Fruit fly (Drosophila melanogaster): ENCODE data around the gene CG42709.
A peak's percentile ranks its signal among the peaks of the same experiment; 100 is the strongest.

The CG42709 gene

dm6 chr3L:12804730-12805170 is 14.8 kb downstream of the CG42709 start, which contains the start of gene Atg1 (continued):
- TF ChIP-seq Vsx1 (GFP tag; optimal IDR thresholded peaks at IDR 0.05), result no peak
- no peak for TF ChIP-seq danr (GFP tag; IDR thresholded peaks at IDR 0.05)
- no peak for TF ChIP-seq CG3838 (GFP tag; optimal IDR thresholded peaks at IDR 0.05)
- no peak for TF ChIP-seq Bteb2 (GFP tag; optimal IDR thresholded peaks at IDR 0.05)
- TF ChIP-seq CG2120 (GFP tag; optimal IDR thresholded peaks at IDR 0.05), result no peak
- no peak for TF ChIP-seq CkIIα-i1 (GFP tag; IDR thresholded peaks at IDR 0.05)
- TF ChIP-seq CG13287 (GFP tag; IDR thresholded peaks at IDR 0.05; ENCODE audit: partially characterized antibody), result peak; percentile 19; the same call in 1 of the 2 replicates
- no peak for TF ChIP-seq Neu2 (GFP tag; optimal IDR thresholded peaks at IDR 0.05; ENCODE audit: borderline replicate concordance)
- no peak for TF ChIP-seq usp (GFP tag; optimal IDR thresholded peaks at IDR 0.05)
- no peak for TF ChIP-seq cas (GFP tag; IDR thresholded peaks at IDR 0.05)
- TF ChIP-seq CG4424 (GFP tag; optimal IDR thresholded peaks at IDR 0.05), result no peak
- TF ChIP-seq Antp (GFP tag; optimal IDR thresholded peaks at IDR 0.05), result no peak
- TF ChIP-seq jumu (GFP tag; optimal IDR thresholded peaks at IDR 0.05), result no peak
- TF ChIP-seq B-H1 (GFP tag; IDR thresholded peaks at IDR 0.05), result no peak
- TF ChIP-seq zf30C (GFP tag; optimal IDR thresholded peaks at IDR 0.05), result peak; percentile 10
- no peak for TF ChIP-seq CG1024 (GFP tag; IDR thresholded peaks at IDR 0.05)
- TF ChIP-seq CG14965 (GFP tag; optimal IDR thresholded peaks at IDR 0.05; ENCODE audit: borderline replicate concordance), result no peak
- no peak for TF ChIP-seq crp (GFP tag; optimal IDR thresholded peaks at IDR 0.05)
- no peak for TF ChIP-seq psq (GFP tag; optimal IDR thresholded peaks at IDR 0.05)
- no peak for TF ChIP-seq dysf (GFP tag; IDR thresholded peaks at IDR 0.05)
- TF ChIP-seq CG4617 (GFP tag; optimal IDR thresholded peaks at IDR 0.05; ENCODE audit: borderline replicate concordance), result peak; percentile 39
- TF ChIP-seq crol (GFP tag; IDR thresholded peaks at IDR 0.05), result peak; percentile 16; the same call in 1 of the 2 replicates
- TF ChIP-seq CG18599 (GFP tag; optimal IDR thresholded peaks at IDR 0.05), result peak; percentile 26
- peak; percentile 71 for TF ChIP-seq MESR4 (GFP tag; optimal IDR thresholded peaks at IDR 0.05)
- TF ChIP-seq vnd (GFP tag; IDR thresholded peaks at IDR 0.05; ENCODE audit: partially characterized antibody), result no peak
- TF ChIP-seq Ravus (GFP tag; IDR thresholded peaks at IDR 0.05), result no peak
- peak; percentile 36; the same call in 1 of the 3 replicates for TF ChIP-seq CG34422 (GFP tag; IDR thresholded peaks at IDR 0.05)
- no peak for TF ChIP-seq gcm2 (GFP tag; optimal IDR thresholded peaks at IDR 0.05)
- no peak for TF ChIP-seq sens (GFP tag)
- TF ChIP-seq CG10267 (tag; optimal IDR thresholded peaks at IDR 0.05), result peak; percentile 7
- no peak for TF ChIP-seq odd (GFP tag; optimal IDR thresholded peaks at IDR 0.05)
- TF ChIP-seq Nf-YA (GFP tag; IDR thresholded peaks at IDR 0.05), result no peak
- TF ChIP-seq nau (GFP tag; optimal IDR thresholded peaks at IDR 0.05), result no peak
- no peak for TF ChIP-seq CG12219 (GFP tag; optimal IDR thresholded peaks at IDR 0.05)
- no peak for TF ChIP-seq jing (GFP tag; optimal IDR thresholded peaks at IDR 0.05)
- TF ChIP-seq Tbp (GFP tag; optimal IDR thresholded peaks at IDR 0.05), result no peak
- peak; percentile 25 for TF ChIP-seq CG12769 (tag; optimal IDR thresholded peaks at IDR 0.05)
- TF ChIP-seq Doc2 (GFP tag; IDR thresholded peaks at IDR 0.05), result no peak
- no peak for TF ChIP-seq CG1647 (GFP tag; optimal IDR thresholded peaks at IDR 0.05)
- peak in 1 of 2 experiments; percentile 18 for TF ChIP-seq Eip74EF (GFP tag; optimal IDR thresholded peaks at IDR 0.05)
- no peak for TF ChIP-seq Hmx (GFP tag; optimal IDR thresholded peaks at IDR 0.05)
- no peak for TF ChIP-seq Drgx (GFP tag; IDR thresholded peaks at IDR 0.05)
- no peak for TF ChIP-seq CrebB (tag; optimal IDR thresholded peaks at IDR 0.05)
- TF ChIP-seq CG14710 (tag; optimal IDR thresholded peaks at IDR 0.05), result no peak
- TF ChIP-seq CG11456 (GFP tag; IDR thresholded peaks at IDR 0.05), result no peak
- no peak for TF ChIP-seq Kr (GFP tag; optimal IDR thresholded peaks at IDR 0.05)
- no peak for TF ChIP-seq bsh (GFP tag; optimal IDR thresholded peaks at IDR 0.05)
- no peak for TF ChIP-seq tx (GFP tag; optimal IDR thresholded peaks at IDR 0.05)
- TF ChIP-seq Oli (tag; optimal IDR thresholded peaks at IDR 0.05), result no peak
- TF ChIP-seq HmgZ (tag; optimal IDR thresholded peaks at IDR 0.05), result peak; percentile 13
- TF ChIP-seq Bgb (GFP tag; IDR thresholded peaks at IDR 0.05; ENCODE audit: partially characterized antibody), result peak; percentile 51; the same call in 1 of the 2 replicates
